Fruit fly (Drosophila melanogaster) whole organism, embryonic: ENCODE measurements around the gene Polr1C.

Experiments used
- Antp ChIP-seq: fragments of 200-800 bp; sonication (Bioruptor generic); optimal IDR thresholded peaks from 3 replicates; lab custom pipeline; 2016; ENCODE audit warnings: missing biosample characterization, missing genetic modification characterization
- Atf-2 ChIP-seq: fragments of 200-800 bp; sonication (Bioruptor generic); optimal IDR thresholded peaks from 2 replicates; lab custom pipeline; 2016; ENCODE audit warnings: missing biosample characterization, missing genetic modification characterization
- B-H2 ChIP-seq: fragments of 200-800 bp; sonication (Bioruptor generic); optimal IDR thresholded peaks from 2 replicates; lab custom pipeline; 2018; ENCODE audit warnings: missing biosample characterization, mild to moderate bottlenecking, missing genetic modification characterization
- CG11398 ChIP-seq: fragments of 200-800 bp; sonication (Bioruptor generic); optimal IDR thresholded peaks from 2 replicates; lab custom pipeline; 2016; ENCODE audit warnings: missing biosample characterization, missing genetic modification characterization
- CG12071 ChIP-seq: fragments of 200-800 bp; sonication (Bioruptor generic); optimal IDR thresholded peaks from 3 replicates; lab custom pipeline; 2018; ENCODE audit warnings: missing biosample characterization, mild to moderate bottlenecking, missing genetic modification characterization
- CG14014 ChIP-seq: fragments of 200-800 bp; sonication (Bioruptor generic); IDR thresholded peaks from 2 replicates; pipeline ENCODE4 v1.3.6; 2022; ENCODE audit warnings: missing biosample characterization, missing genetic modification characterization
- CG14667 ChIP-seq: fragments of 200-800 bp; sonication (Bioruptor generic); IDR thresholded peaks from 2 replicates; pipeline ENCODE4 v1.3.6; 2022; ENCODE audit warnings: missing biosample characterization, missing genetic modification characterization
- CG1529 ChIP-seq: fragments of 200-800 bp; sonication (Bioruptor generic); optimal IDR thresholded peaks from 3 replicates; lab custom pipeline; 2018; ENCODE audit warnings: missing biosample characterization, missing genetic modification characterization
- CG17829 ChIP-seq: fragments of 200-800 bp; optimal IDR thresholded peaks from 2 replicates; lab custom pipeline; 2019; ENCODE audit warnings: missing biosample characterization, mild to moderate bottlenecking, missing genetic modification characterization, moderate library complexity
- CG2129 ChIP-seq: fragments of 200-800 bp; sonication (Bioruptor generic); IDR thresholded peaks from 2 replicates; pipeline ENCODE4 v1.3.6; 2022; ENCODE audit warnings: missing biosample characterization, missing genetic modification characterization; ENCODE audit not compliant: partially characterized antibody
- CG34376 ChIP-seq: fragments of 200-800 bp; sonication (Bioruptor generic); optimal IDR thresholded peaks from 2 replicates; lab custom pipeline; 2018; ENCODE audit warnings: missing biosample characterization, mild to moderate bottlenecking, missing genetic modification characterization
- CG4820 ChIP-seq: fragments of 200-800 bp; sonication (Bioruptor generic); optimal IDR thresholded peaks from 3 replicates; lab custom pipeline; 2016; ENCODE audit warnings: missing biosample characterization, missing genetic modification characterization
- CG4854 ChIP-seq: fragments of 200-800 bp; sonication (Bioruptor generic); optimal IDR thresholded peaks from 2 replicates; lab custom pipeline; 2016; ENCODE audit warnings: missing biosample characterization, missing genetic modification characterization, inconsistent platforms
- CG8765 ChIP-seq: fragments of 200-800 bp; sonication (Bioruptor generic); IDR thresholded peaks from 2 replicates; pipeline ENCODE4 v1.3.6; 2022; ENCODE audit warnings: missing biosample characterization, missing genetic modification characterization
- CG9817 ChIP-seq: fragments of 200-800 bp; sonication (Bioruptor generic); optimal IDR thresholded peaks from 2 replicates; lab custom pipeline; 2018; ENCODE audit warnings: missing biosample characterization, mild to moderate bottlenecking, missing genetic modification characterization, moderate library complexity
- Dip2 ChIP-seq: fragments of 200-800 bp; sonication (Bioruptor generic); IDR thresholded peaks from 2 replicates; pipeline ENCODE4 v1.3.6; 2022; ENCODE audit warnings: missing biosample characterization, missing genetic modification characterization
- Dip3 ChIP-seq: fragments of 200-800 bp; sonication (Bioruptor generic); optimal IDR thresholded peaks from 3 replicates; lab custom pipeline; 2016; ENCODE audit warnings: missing biosample characterization, missing genetic modification characterization
- Eip74EF ChIP-seq, 2 experiments: fragments of 200-800 bp in 1 of 2; fragments of >200 bp in 1 of 2; sonication (Bioruptor generic) in 1 of 2; optimal IDR thresholded peaks; 2 replicates each; lab custom pipeline; 2017 to 2019; ENCODE audit warnings: missing biosample characterization in 2 of 2, missing genetic modification characterization in 2 of 2, mild to moderate bottlenecking in 1 of 2, moderate library complexity in 1 of 2
- HLHmδ ChIP-seq: fragments of 200-800 bp; sonication (Bioruptor generic); optimal IDR thresholded peaks from 2 replicates; lab custom pipeline; 2018; ENCODE audit warnings: missing biosample characterization, mild to moderate bottlenecking, missing genetic modification characterization, moderate library complexity
- Hand ChIP-seq: fragments of 200-800 bp; sonication (Bioruptor generic); optimal IDR thresholded peaks from 2 replicates; lab custom pipeline; 2017; ENCODE audit warnings: mild to moderate bottlenecking, missing biosample characterization, missing genetic modification reagents, missing genetic modification characterization
- Hmr ChIP-seq: fragments of 200-800 bp; sonication (Bioruptor generic); optimal IDR thresholded peaks from 3 replicates; lab custom pipeline; 2017; ENCODE audit warnings: mild to moderate bottlenecking, missing biosample characterization, missing genetic modification reagents, missing genetic modification characterization
- Mes4 ChIP-seq: fragments of 200-800 bp; sonication (Bioruptor generic); optimal IDR thresholded peaks from 2 replicates; lab custom pipeline; 2016; ENCODE audit warnings: missing biosample characterization, missing genetic modification characterization
- NK7.1 ChIP-seq: fragments of 200-800 bp; sonication (Bioruptor generic); optimal IDR thresholded peaks from 3 replicates; lab custom pipeline; 2016; ENCODE audit warnings: missing biosample characterization, missing genetic modification characterization
- Nf-YC ChIP-seq: fragments of 200-800 bp; optimal IDR thresholded peaks from 3 replicates; lab custom pipeline; 2019; ENCODE audit warnings: missing biosample characterization, mild to moderate bottlenecking, missing genetic modification characterization, moderate library complexity
- PHDP ChIP-seq: fragments of 200-800 bp; sonication (Bioruptor generic); optimal IDR thresholded peaks from 3 replicates; lab custom pipeline; 2018; ENCODE audit warnings: missing biosample characterization, mild to moderate bottlenecking, missing genetic modification characterization, moderate library complexity
- Poxn ChIP-seq: fragments of 200-800 bp; sonication (Bioruptor generic); IDR thresholded peaks from 2 replicates; pipeline ENCODE4 v1.3.6; 2022; ENCODE audit warnings: missing biosample characterization, missing genetic modification characterization
- Six4 ChIP-seq: fragments of 200-800 bp; sonication (Bioruptor generic); optimal IDR thresholded peaks from 2 replicates; lab custom pipeline; 2016; ENCODE audit warnings: missing biosample characterization, missing genetic modification characterization
- Sox100B ChIP-seq: fragments of 200-800 bp; sonication (Bioruptor generic); optimal IDR thresholded peaks from 3 replicates; lab custom pipeline; 2018; ENCODE audit warnings: missing biosample characterization, mild to moderate bottlenecking, missing genetic modification characterization
- Spps ChIP-seq: fragments of 200-800 bp; sonication (Bioruptor generic); optimal IDR thresholded peaks from 2 replicates; lab custom pipeline; 2018; ENCODE audit warnings: missing biosample characterization, mild to moderate bottlenecking, missing genetic modification characterization
- ab ChIP-seq: fragments of 200-800 bp; sonication (Bioruptor generic); optimal IDR thresholded peaks from 2 replicates; lab custom pipeline; 2016; ENCODE audit warnings: missing biosample characterization, missing genetic modification characterization
- bowl ChIP-seq: fragments of 200-800 bp; sonication (Bioruptor generic); IDR thresholded peaks from 2 replicates; pipeline ENCODE4 v1.3.6; 2022; ENCODE audit warnings: missing biosample characterization, missing genetic modification characterization
- caup ChIP-seq: fragments of 200-800 bp; sonication (Bioruptor generic); optimal IDR thresholded peaks from 3 replicates; lab custom pipeline; 2017; ENCODE audit warnings: missing biosample characterization, mild to moderate bottlenecking, missing genetic modification characterization, moderate library complexity; ENCODE audit not compliant: severe bottlenecking
- danr ChIP-seq: fragments of 200-800 bp; sonication (Bioruptor generic); IDR thresholded peaks from 2 replicates; pipeline ENCODE4 v1.3.6; 2022; ENCODE audit warnings: missing biosample characterization, missing genetic modification characterization
- dmrt99B ChIP-seq: fragments of 200-800 bp; sonication (Bioruptor generic); optimal IDR thresholded peaks from 2 replicates; lab custom pipeline; 2018; ENCODE audit warnings: missing biosample characterization, mild to moderate bottlenecking, missing genetic modification characterization, moderate library complexity
- dysf ChIP-seq: fragments of 200-800 bp; sonication (Bioruptor generic); IDR thresholded peaks from 3 replicates; pipeline ENCODE4 v1.3.6; 2022; ENCODE audit warnings: missing biosample characterization, missing genetic modification characterization
- eve ChIP-seq, 2 experiments: fragments of >200 bp; optimal IDR thresholded peaks; 2 replicates each; lab custom pipeline; 2017; ENCODE audit warnings: missing biosample characterization in 2 of 2, missing genetic modification characterization in 2 of 2
- fd3F ChIP-seq: fragments of 200-800 bp; sonication (Bioruptor generic); optimal IDR thresholded peaks from 2 replicates; lab custom pipeline; 2018; ENCODE audit warnings: missing biosample characterization, mild to moderate bottlenecking, missing genetic modification characterization, moderate library complexity
- gcm ChIP-seq: fragments of 200-800 bp; sonication (Bioruptor generic); optimal IDR thresholded peaks from 2 replicates; lab custom pipeline; 2019; ENCODE audit warnings: missing biosample characterization, mild to moderate bottlenecking, missing genetic modification characterization, moderate library complexity
- gro ChIP-seq: fragments of 200-800 bp; sonication (Bioruptor generic); optimal IDR thresholded peaks from 2 replicates; lab custom pipeline; 2016; ENCODE audit warnings: missing biosample characterization, missing genetic modification characterization
- kah ChIP-seq: fragments of 200-800 bp; sonication (Bioruptor generic); optimal IDR thresholded peaks from 2 replicates; lab custom pipeline; 2018; ENCODE audit warnings: missing biosample characterization, mild to moderate bottlenecking, missing genetic modification characterization
- lbe ChIP-seq: fragments of 200-800 bp; sonication (Bioruptor generic); optimal IDR thresholded peaks from 2 replicates; lab custom pipeline; 2016; ENCODE audit warnings: missing biosample characterization, mild to moderate bottlenecking, missing genetic modification characterization
- oc ChIP-seq: fragments of 200-800 bp; sonication (Bioruptor generic); optimal IDR thresholded peaks from 2 replicates; lab custom pipeline; 2018; ENCODE audit warnings: missing biosample characterization, mild to moderate bottlenecking, missing genetic modification characterization, moderate library complexity
- p53 ChIP-seq: fragments of 200-800 bp; sonication (Bioruptor generic); optimal IDR thresholded peaks from 2 replicates; lab custom pipeline; 2016; ENCODE audit warnings: missing biosample characterization, missing genetic modification characterization
- prd ChIP-seq, 3 experiments: fragments of >200 bp in 2 of 3; fragments of 200-800 bp in 1 of 3; sonication (Bioruptor generic) in 1 of 3; optimal IDR thresholded peaks in 2 of 3; IDR thresholded peaks in 1 of 3; 2 replicates in 2 of 3; 3 replicates in 1 of 3; pipeline versions ENCODE4 v1.3.6 to Lab custom; 2017 to 2022; ENCODE audit warnings: missing biosample characterization in 1 of 3, missing genetic modification characterization in 1 of 3
- salm ChIP-seq: fragments of 200-800 bp; sonication (Bioruptor generic); optimal IDR thresholded peaks from 2 replicates; lab custom pipeline; 2018; ENCODE audit warnings: missing biosample characterization, mild to moderate bottlenecking, missing genetic modification characterization
- so ChIP-seq: fragments of 200-800 bp; sonication (Bioruptor generic); IDR thresholded peaks from 3 replicates; pipeline ENCODE4 v1.3.6; 2022; ENCODE audit warnings: missing biosample characterization, missing genetic modification characterization
- trh ChIP-seq: fragments of 200-800 bp; sonication (Bioruptor generic); optimal IDR thresholded peaks from 2 replicates; lab custom pipeline; 2016; ENCODE audit warnings: missing biosample characterization, missing genetic modification characterization
- wor ChIP-seq: fragments of 200-800 bp; sonication (Bioruptor generic); IDR thresholded peaks from 2 replicates; pipeline ENCODE4 v1.3.6; 2022; ENCODE audit warnings: missing biosample characterization, missing genetic modification characterization
- zen ChIP-seq: fragments of 200-800 bp; sonication (Bioruptor generic); optimal IDR thresholded peaks from 3 replicates; lab custom pipeline; 2018; ENCODE audit warnings: missing biosample characterization, mild to moderate bottlenecking, missing genetic modification characterization, moderate library complexity

Gene Polr1C

DNA sequence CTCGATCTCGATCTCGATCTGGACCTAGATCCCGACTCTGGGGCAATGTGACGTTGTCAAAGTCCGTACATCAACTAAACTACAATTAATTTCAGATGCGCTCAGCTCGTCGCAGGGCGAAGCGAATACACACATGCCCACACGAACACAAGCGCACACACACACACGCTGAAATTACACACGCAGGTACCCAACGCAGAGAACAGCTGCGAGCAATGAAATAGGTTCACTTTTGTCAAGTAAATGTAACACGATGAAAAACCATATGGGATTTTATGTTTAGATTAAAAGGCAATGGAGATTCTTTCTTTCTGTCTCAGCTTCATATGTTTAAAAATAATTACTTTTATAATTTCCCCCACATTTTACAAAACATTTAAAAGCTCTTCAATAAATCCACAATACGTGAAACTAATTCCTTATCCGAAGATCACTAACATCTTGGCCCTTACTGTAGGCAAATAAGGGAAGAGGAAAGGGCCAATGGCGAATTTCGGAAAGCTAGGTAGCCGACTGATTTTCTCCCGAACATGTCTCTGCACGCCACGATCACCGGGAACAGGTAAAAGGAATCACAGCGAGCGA lies 31.6 kb downstream of the Polr1C start (continued):
- TF ChIP-seq CG34376 (GFP tag; lab: Kevin White, UChicago) (peak; percentile 75), gro (GFP tag; lab: Kevin White, UChicago) (peak; percentile 17), CG4854 (GFP tag; lab: Kevin White, UChicago) (peak; percentile 49), CG1529 (peak; percentile 83), CG4820 (GFP tag; lab: Kevin White, UChicago) (peak; percentile 73), Poxn (peak; percentile 56), Nf-YC (peak; percentile 81), CG9817 (peak; percentile 72), gcm (peak; percentile 89), dysf (peak; percentile 86), Dip3 (GFP tag; lab: Kevin White, UChicago) (peak; percentile 67), so (GFP tag; lab: Robert Waterston, UW) (peak; percentile 82), CG8765 (GFP tag; lab: Robert Waterston, UW) (peak; percentile 71), Mes4 (GFP tag; lab: Kevin White, UChicago) (peak; percentile 48), Atf-2 (GFP tag; lab: Kevin White, UChicago) (peak; percentile 66), kah (peak; percentile 60), CG2129 (GFP tag; lab: Robert Waterston, UW) (no peak), NK7.1 (GFP tag; lab: Kevin White, UChicago) (no peak), Spps (tag; lab: Kevin White, UChicago) (peak; percentile 55), caup (GFP tag; lab: Kevin White, UChicago) (peak; percentile 81), salm (tag; lab: Kevin White, UChicago) (peak; percentile 63), Hand (GFP tag; lab: Kevin White, UChicago) (peak; percentile 74), fd3F (GFP tag; lab: Kevin White, UChicago) (peak; percentile 69), wor (GFP tag; lab: Robert Waterston, UW) (peak; percentile 56), dmrt99B (tag; lab: Kevin White, UChicago) (peak; percentile 86), ab (GFP tag; lab: Kevin White, UChicago) (peak; percentile 66), oc (tag; lab: Kevin White, UChicago) (peak; percentile 42), Hmr (GFP tag; lab: Kevin White, UChicago) (peak; percentile 87), Six4 (GFP tag; lab: Kevin White, UChicago) (peak; percentile 71), Eip74EF (GFP tag; optimal IDR thresholded peaks at IDR 0.05; lab: Kevin White, UChicago) (peak in 1 of 2 experiments; percentile 75), HLHmδ (GFP tag; lab: Kevin White, UChicago) (no peak), zen (tag; lab: Kevin White, UChicago) (peak; percentile 92), CG17829 (peak; percentile 92), bowl (GFP tag; lab: Robert Waterston, UW) (peak; percentile 40; the same call in 1 of the 2 replicates), Sox100B (peak; percentile 85), CG14014 (peak; percentile 78), prd (optimal IDR thresholded peaks at IDR 0.05; lab: Kevin White, UChicago) (no peak), prd (GFP tag; IDR thresholded peaks at IDR 0.05; lab: Robert Waterston, UW) (peak; percentile 86), danr (peak; percentile 76), B-H2 (peak; percentile 43), CG14667 (GFP tag; lab: Robert Waterston, UW) (peak; percentile 60), trh (GFP tag; lab: Kevin White, UChicago) (no peak), PHDP (tag; lab: Kevin White, UChicago) (peak; percentile 90), p53 (GFP tag; lab: Kevin White, UChicago) (peak; percentile 97), eve (GFP tag; optimal IDR thresholded peaks at IDR 0.05; lab: Kevin White, UChicago) (peak in 1 of 2 experiments; percentile 85), CG12071 (GFP tag; lab: Kevin White, UChicago) (peak; percentile 59), Antp (GFP tag; lab: Kevin White, UChicago) (peak; percentile 75), lbe (GFP tag; lab: Kevin White, UChicago) (peak; percentile 86), Dip2 (no peak), CG11398 (GFP tag; lab: Kevin White, UChicago) (peak; percentile 49)
